Fruit fly (Drosophila melanogaster): ENCODE results near the gene Antp.

- no peak for TF ChIP-seq CG12605 (GFP tag; IDR thresholded peaks at IDR 0.05)
- no peak for TF ChIP-seq CG4496 (GFP tag; IDR thresholded peaks at IDR 0.05)
- no peak for TF ChIP-seq Ets98B (GFP tag; IDR thresholded peaks at IDR 0.05)
- no peak for TF ChIP-seq rn (GFP tag; IDR thresholded peaks at IDR 0.05)
- TF ChIP-seq Pif1A (GFP tag; optimal IDR thresholded peaks at IDR 0.05), result no peak
- TF ChIP-seq D1 (tag; optimal IDR thresholded peaks at IDR 0.05), result no peak
- no peak for TF ChIP-seq fd96Ca (GFP tag; IDR thresholded peaks at IDR 0.05)
- no peak for TF ChIP-seq CG9948 (tag; optimal IDR thresholded peaks at IDR 0.05)
- TF ChIP-seq EcR (GFP tag; optimal IDR thresholded peaks at IDR 0.05), result no peak
- no peak for TF ChIP-seq Pif1B (GFP tag; optimal IDR thresholded peaks at IDR 0.05)
- TF ChIP-seq CG32121 (GFP tag; IDR thresholded peaks at IDR 0.05), result no peak
Observed at dm6 chr3R:6888795-6889194, 110.2 kb downstream of the Antp start.

All from whole organism, pupa.